Fruit fly (Drosophila melanogaster) S2 (cell line): ENCODE data around the gene Trmt112.

Experiments
- CG8478 ChIP-seq: fragments of >200 bp; optimal IDR thresholded peaks from 2 replicates; lab custom pipeline; 2018
- CTCF ChIP-seq, 2 experiments: fragments of >200 bp; optimal IDR thresholded peaks; 2 replicates each; lab custom pipeline; 2018

DNA sequence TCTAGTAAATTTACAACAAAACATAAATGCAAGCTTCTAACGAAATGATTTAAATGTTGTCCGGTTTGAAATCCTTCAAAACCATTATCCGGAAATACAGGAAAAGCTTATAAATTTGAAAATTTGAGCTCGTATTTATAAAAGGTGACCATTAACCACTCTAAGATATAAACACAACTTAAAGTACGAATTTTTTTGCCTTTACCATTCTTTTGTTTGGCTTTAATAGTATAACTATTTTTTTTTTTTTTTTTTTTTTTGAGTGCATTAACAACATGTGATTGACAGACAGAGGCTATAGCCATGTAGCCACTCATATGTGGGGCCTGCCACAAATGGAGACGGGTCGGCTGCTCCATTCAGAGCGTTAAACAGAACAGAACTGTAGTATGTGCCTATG is 26.8 kb upstream of the Trmt112 start:
- TF ChIP-seq CG8478 (lab: Kevin White, UChicago) (no peak), CTCF (optimal IDR thresholded peaks at IDR 0.05; lab: Kevin White, UChicago) (no peak)
